Fruit fly (Drosophila melanogaster) whole organism, embryonic: Measurements from ENCODE around the gene vers.

Experiments used
- Abd-B ChIP-seq: fragments of 200-800 bp; sonication (Bioruptor generic); optimal IDR thresholded peaks from 2 replicates; lab custom pipeline; 2018; ENCODE audit warnings: missing biosample characterization, mild to moderate bottlenecking, missing genetic modification characterization, moderate library complexity
- C15 ChIP-seq: fragments of 200-800 bp; sonication (Bioruptor generic); IDR thresholded peaks from 3 replicates; pipeline ENCODE4 v1.3.6; 2022; ENCODE audit warnings: missing biosample characterization, missing genetic modification characterization
- CG10209 ChIP-seq: fragments of 200-800 bp; sonication (Bioruptor generic); optimal IDR thresholded peaks from 3 replicates; lab custom pipeline; 2017; ENCODE audit warnings: missing biosample characterization, mild to moderate bottlenecking, missing genetic modification characterization, missing genetic modification reagents
- CG10321 ChIP-seq: fragments of 200-800 bp; sonication (Bioruptor generic); IDR thresholded peaks from 2 replicates; pipeline ENCODE4 v1.3.6; 2022; ENCODE audit warnings: missing biosample characterization, missing genetic modification characterization
- CG10366 ChIP-seq: fragments of 200-800 bp; sonication (Bioruptor generic); IDR thresholded peaks from 2 replicates; pipeline ENCODE4 v1.3.6; 2022; ENCODE audit warnings: missing biosample characterization, missing genetic modification characterization
- CG11093 ChIP-seq: fragments of 200-800 bp; sonication (Bioruptor generic); IDR thresholded peaks from 3 replicates; pipeline ENCODE4 v1.3.6; 2022; ENCODE audit warnings: missing biosample characterization, missing genetic modification characterization
- CG11456 ChIP-seq: fragments of 200-800 bp; sonication (Bioruptor generic); IDR thresholded peaks from 3 replicates; pipeline ENCODE4 v1.3.6; 2022; ENCODE audit warnings: missing biosample characterization, missing genetic modification characterization
- CG12659 ChIP-seq: fragments of 200-800 bp; sonication (Bioruptor generic); optimal IDR thresholded peaks from 3 replicates; lab custom pipeline; 2017; ENCODE audit warnings: mild to moderate bottlenecking, missing biosample characterization, missing genetic modification reagents, missing genetic modification characterization
- CG12769 ChIP-seq: fragments of 200-800 bp; sonication (Bioruptor generic); optimal IDR thresholded peaks from 2 replicates; lab custom pipeline; 2019; ENCODE audit warnings: missing biosample characterization, mild to moderate bottlenecking, missing genetic modification characterization, moderate library complexity
- CG13775 ChIP-seq: fragments of 200-800 bp; sonication (Bioruptor generic); optimal IDR thresholded peaks from 3 replicates; lab custom pipeline; 2017; ENCODE audit warnings: missing biosample characterization, mild to moderate bottlenecking, missing genetic modification characterization
- CG1529 ChIP-seq: fragments of 200-800 bp; sonication (Bioruptor generic); optimal IDR thresholded peaks from 3 replicates; lab custom pipeline; 2018; ENCODE audit warnings: missing biosample characterization, missing genetic modification characterization
- CG17361 ChIP-seq: fragments of 200-800 bp; sonication (Bioruptor generic); IDR thresholded peaks from 3 replicates; pipeline ENCODE4 v1.3.6; 2022; ENCODE audit warnings: missing biosample characterization, missing genetic modification characterization
- CG17568 ChIP-seq: fragments of 200-800 bp; sonication (Bioruptor generic); optimal IDR thresholded peaks from 2 replicates; lab custom pipeline; 2018; ENCODE audit warnings: missing biosample characterization, mild to moderate bottlenecking, missing genetic modification characterization, moderate library complexity
- CG17829 ChIP-seq: fragments of 200-800 bp; optimal IDR thresholded peaks from 2 replicates; lab custom pipeline; 2019; ENCODE audit warnings: missing biosample characterization, mild to moderate bottlenecking, missing genetic modification characterization, moderate library complexity
- CG30431 ChIP-seq: fragments of 200-800 bp; sonication (Bioruptor generic); optimal IDR thresholded peaks from 2 replicates; lab custom pipeline; 2017; ENCODE audit warnings: missing biosample characterization, missing genetic modification characterization
- CG32532 ChIP-seq: fragments of 200-800 bp; sonication (Bioruptor generic); IDR thresholded peaks from 2 replicates; pipeline ENCODE4 v1.3.6; 2022; ENCODE audit warnings: missing biosample characterization, missing genetic modification characterization
- CG3407 ChIP-seq: fragments of 200-800 bp; sonication (Bioruptor generic); optimal IDR thresholded peaks from 2 replicates; lab custom pipeline; 2018; ENCODE audit warnings: missing biosample characterization, mild to moderate bottlenecking, missing genetic modification characterization
- CG6683 ChIP-seq: fragments of 200-800 bp; sonication (Bioruptor generic); optimal IDR thresholded peaks from 2 replicates; lab custom pipeline; 2017; ENCODE audit warnings: missing biosample characterization, mild to moderate bottlenecking, missing genetic modification characterization, missing genetic modification reagents
- CG6791 ChIP-seq: fragments of 200-800 bp; sonication (Bioruptor generic); IDR thresholded peaks from 3 replicates; pipeline ENCODE4 v1.3.6; 2022; ENCODE audit warnings: missing biosample characterization, missing genetic modification characterization; ENCODE audit not compliant: partially characterized antibody
- CG7357 ChIP-seq: fragments of 200-800 bp; sonication (Bioruptor generic); IDR thresholded peaks from 3 replicates; pipeline ENCODE4 v1.3.6; 2022; ENCODE audit warnings: missing biosample characterization, missing genetic modification characterization
- CG7556 ChIP-seq: fragments of 200-800 bp; sonication (Bioruptor generic); optimal IDR thresholded peaks from 2 replicates; lab custom pipeline; 2017; ENCODE audit warnings: missing biosample characterization, mild to moderate bottlenecking, missing genetic modification characterization
- CG8478 ChIP-seq: fragments of >200 bp; optimal IDR thresholded peaks from 2 replicates; lab custom pipeline; 2018
- Fer1 ChIP-seq: fragments of 200-800 bp; sonication (Bioruptor generic); optimal IDR thresholded peaks from 2 replicates; lab custom pipeline; 2017; ENCODE audit warnings: missing biosample characterization, mild to moderate bottlenecking, missing genetic modification characterization
- HHEX ChIP-seq: fragments of 200-800 bp; sonication (Bioruptor generic); optimal IDR thresholded peaks from 3 replicates; lab custom pipeline; 2017; ENCODE audit warnings: missing biosample characterization, mild to moderate bottlenecking, missing genetic modification characterization, missing genetic modification reagents
- MESR4 ChIP-seq: fragments of 200-800 bp; sonication (Bioruptor generic); optimal IDR thresholded peaks from 2 replicates; lab custom pipeline; 2018; ENCODE audit warnings: missing biosample characterization, mild to moderate bottlenecking, missing genetic modification characterization, moderate library complexity
- Rfx ChIP-seq: fragments of 200-800 bp; sonication (Bioruptor generic); IDR thresholded peaks from 2 replicates; pipeline ENCODE4 v1.3.6; 2022; ENCODE audit warnings: missing biosample characterization, missing genetic modification characterization
- Xrp1 ChIP-seq: fragments of 200-800 bp; sonication (Bioruptor generic); IDR thresholded peaks from 2 replicates; pipeline ENCODE4 v1.3.6; 2022; ENCODE audit warnings: missing biosample characterization, missing genetic modification characterization
- caup ChIP-seq: fragments of 200-800 bp; sonication (Bioruptor generic); optimal IDR thresholded peaks from 3 replicates; lab custom pipeline; 2017; ENCODE audit warnings: missing biosample characterization, mild to moderate bottlenecking, missing genetic modification characterization, moderate library complexity; ENCODE audit not compliant: severe bottlenecking
- ci ChIP-seq: fragments of 200-800 bp; sonication (Bioruptor generic); IDR thresholded peaks from 3 replicates; pipeline ENCODE4 v1.3.6; 2022; ENCODE audit warnings: missing biosample characterization, missing genetic modification characterization
- da ChIP-seq: fragments of 200-800 bp; sonication (Bioruptor generic); optimal IDR thresholded peaks from 2 replicates; lab custom pipeline; 2016; ENCODE audit warnings: missing biosample characterization, missing genetic modification characterization
- disco-r ChIP-seq: fragments of 200-800 bp; sonication (Bioruptor generic); optimal IDR thresholded peaks from 2 replicates; lab custom pipeline; 2016; ENCODE audit warnings: missing biosample characterization, missing genetic modification characterization
- dpn ChIP-seq, 2 experiments: fragments of 200-800 bp; sonication (Bioruptor generic); optimal IDR thresholded peaks; 3 replicates each; lab custom pipeline; 2016; ENCODE audit warnings: missing biosample characterization in 2 of 2, missing genetic modification characterization in 2 of 2
- en ChIP-seq: fragments of 200-800 bp; sonication (Bioruptor generic); optimal IDR thresholded peaks from 2 replicates; lab custom pipeline; 2016; ENCODE audit warnings: missing biosample characterization, missing genetic modification characterization
- exex ChIP-seq: fragments of 200-800 bp; sonication (Bioruptor generic); optimal IDR thresholded peaks from 4 replicates; lab custom pipeline; 2018; ENCODE audit warnings: missing biosample characterization, mild to moderate bottlenecking, missing genetic modification characterization, moderate library complexity
- gcm ChIP-seq: fragments of 200-800 bp; sonication (Bioruptor generic); optimal IDR thresholded peaks from 2 replicates; lab custom pipeline; 2019; ENCODE audit warnings: missing biosample characterization, mild to moderate bottlenecking, missing genetic modification characterization, moderate library complexity
- gem ChIP-seq: fragments of 200-800 bp; sonication (Bioruptor generic); optimal IDR thresholded peaks from 2 replicates; lab custom pipeline; 2019; ENCODE audit warnings: missing biosample characterization, mild to moderate bottlenecking, missing genetic modification characterization, moderate library complexity
- gsb-n ChIP-seq: fragments of 200-800 bp; sonication (Bioruptor generic); optimal IDR thresholded peaks from 3 replicates; lab custom pipeline; 2018; ENCODE audit warnings: missing biosample characterization, mild to moderate bottlenecking, missing genetic modification characterization
- h ChIP-seq: fragments of >200 bp; optimal IDR thresholded peaks from 2 replicates; lab custom pipeline; 2017
- nerfin-1 ChIP-seq: fragments of 200-800 bp; sonication (Bioruptor generic); optimal IDR thresholded peaks from 3 replicates; lab custom pipeline; 2019; ENCODE audit warnings: missing biosample characterization, mild to moderate bottlenecking, missing genetic modification characterization, moderate library complexity
- onecut ChIP-seq: fragments of 200-800 bp; sonication (Bioruptor generic); IDR thresholded peaks from 2 replicates; pipeline ENCODE4 v1.3.6; 2022; ENCODE audit warnings: missing biosample characterization, missing genetic modification characterization
- pan ChIP-seq, 4 experiments: fragments of >200 bp in 3 of 4; fragments of 200-800 bp in 1 of 4; sonication (Bioruptor generic) in 1 of 4; optimal IDR thresholded peaks in 3 of 4; IDR thresholded peaks in 1 of 4; 2 replicates each; pipeline versions ENCODE4 v1.3.6 to Lab custom; 2017 to 2022; ENCODE audit warnings: missing biosample characterization in 2 of 4, missing genetic modification characterization in 2 of 4, mixed read lengths in 1 of 4
- pzg ChIP-seq: fragments of 200-800 bp; sonication (Bioruptor generic); optimal IDR thresholded peaks from 3 replicates; lab custom pipeline; 2018; ENCODE audit warnings: missing biosample characterization, mild to moderate bottlenecking, missing genetic modification characterization, moderate library complexity
- salm ChIP-seq: fragments of 200-800 bp; sonication (Bioruptor generic); optimal IDR thresholded peaks from 2 replicates; lab custom pipeline; 2018; ENCODE audit warnings: missing biosample characterization, mild to moderate bottlenecking, missing genetic modification characterization
- slou ChIP-seq: fragments of 200-800 bp; sonication (Bioruptor generic); optimal IDR thresholded peaks from 3 replicates; lab custom pipeline; 2016; ENCODE audit warnings: missing biosample characterization, missing genetic modification characterization
- slp2 ChIP-seq: fragments of 200-800 bp; sonication (Bioruptor generic); optimal IDR thresholded peaks from 2 replicates; lab custom pipeline; 2016; ENCODE audit warnings: missing biosample characterization, missing genetic modification characterization
- stc ChIP-seq: fragments of 200-800 bp; sonication (Bioruptor generic); IDR thresholded peaks from 2 replicates; pipeline ENCODE4 v1.3.6; 2022; ENCODE audit warnings: missing biosample characterization, missing genetic modification characterization
- tio ChIP-seq: fragments of 200-800 bp; sonication (Bioruptor generic); optimal IDR thresholded peaks from 2 replicates; lab custom pipeline; 2017; ENCODE audit warnings: missing biosample characterization, missing genetic modification characterization, inconsistent platforms
- yki ChIP-seq: fragments of >200 bp; optimal IDR thresholded peaks from 3 replicates; lab custom pipeline; 2018
- zen ChIP-seq: fragments of 200-800 bp; sonication (Bioruptor generic); optimal IDR thresholded peaks from 3 replicates; lab custom pipeline; 2018; ENCODE audit warnings: missing biosample characterization, mild to moderate bottlenecking, missing genetic modification characterization, moderate library complexity

The vers gene

dm6 chr3L:12111081-12111958, 4.6 kb upstream of the vers start (continued):
- TF ChIP-seq gcm (GFP tag; lab: Kevin White, UChicago) (peak; percentile 88), CG30431 (GFP tag; lab: Kevin White, UChicago) (peak; percentile 38), ci (GFP tag; lab: Robert Waterston, UW) (no peak), CG17829 (tag; lab: Kevin White, UChicago) (peak; percentile 96), salm (peak; percentile 53), h (no peak), slou (GFP tag; lab: Kevin White, UChicago) (no peak), C15 (GFP tag; lab: Robert Waterston, UW) (no peak), CG11456 (GFP tag; lab: Robert Waterston, UW) (no peak), CG17361 (GFP tag; lab: Robert Waterston, UW) (peak; percentile 98), Fer1 (GFP tag; lab: Kevin White, UChicago) (peak; percentile 67), CG7357 (GFP tag; lab: Robert Waterston, UW) (peak; percentile 40; the same call in 1 of the 3 replicates), CG13775 (peak; percentile 81), zen (peak; percentile 82), gsb-n (tag; lab: Kevin White, UChicago) (peak; percentile 88), slp2 (peak; percentile 35), onecut (GFP tag; lab: Robert Waterston, UW) (peak; percentile 40), yki (lab: Kevin White, UChicago) (no peak), pzg (GFP tag; lab: Kevin White, UChicago) (no peak), CG3407 (peak; percentile 57), CG8478 (lab: Kevin White, UChicago) (no peak), Xrp1 (peak; percentile 88), disco-r (GFP tag; lab: Kevin White, UChicago) (no peak), CG7556 (GFP tag; lab: Kevin White, UChicago) (peak; percentile 89), gem (peak; percentile 94), tio (GFP tag; lab: Kevin White, UChicago) (peak; percentile 60), CG10209 (GFP tag; lab: Kevin White, UChicago) (peak; percentile 83), pan (optimal IDR thresholded peaks at IDR 0.05; lab: Kevin White, UChicago) (no peak), pan (GFP tag; optimal IDR thresholded peaks at IDR 0.05 in 1 of 2, IDR thresholded peaks at IDR 0.05 in 1 of 2) (peak in 1 of 2 experiments; percentile 76), dpn (GFP tag; optimal IDR thresholded peaks at IDR 0.05; lab: Kevin White, UChicago) (peak in 1 of 2 experiments; percentile 68), en (no peak), CG6683 (GFP tag; lab: Kevin White, UChicago) (peak; percentile 71), CG1529 (GFP tag; lab: Kevin White, UChicago) (peak; percentile 11), CG10366 (GFP tag; lab: Robert Waterston, UW) (peak; percentile 60), CG12659 (peak; percentile 86), exex (tag; lab: Kevin White, UChicago) (peak; percentile 60), caup (GFP tag; lab: Kevin White, UChicago) (peak; percentile 65), CG11093 (GFP tag; lab: Robert Waterston, UW) (no peak), CG12769 (tag; lab: Kevin White, UChicago) (no peak), Abd-B (GFP tag; lab: Kevin White, UChicago) (peak; percentile 93), nerfin-1 (peak; percentile 85), CG6791 (GFP tag; lab: Robert Waterston, UW) (no peak), CG32532 (GFP tag; lab: Robert Waterston, UW) (peak; percentile 63), CG10321 (no peak), MESR4 (GFP tag; lab: Kevin White, UChicago) (no peak), HHEX (GFP tag; lab: Kevin White, UChicago) (peak; percentile 73), stc (GFP tag; lab: Robert Waterston, UW) (peak; percentile 70), Rfx (peak; percentile 68; the same call in 1 of the 2 replicates), CG17568 (GFP tag; lab: Kevin White, UChicago) (no peak), da (no peak)
